Worm (Caenorhabditis elegans): Measurements from ENCODE around the gene lrr-1.

lrr-1 gene

ce11 chrII:5032669-5033068 lies 3.6 kb downstream of the lrr-1 start (continued):
- peak; percentile 78 for TF ChIP-seq K09A11.1 (tag; optimal IDR thresholded peaks at IDR 0.05; ENCODE audit: insufficient read depth)
- TF ChIP-seq che-1 (tag; optimal IDR thresholded peaks at IDR 0.05): peak; percentile 90
- TF ChIP-seq zip-5 (tag; optimal IDR thresholded peaks at IDR 0.05): peak; percentile 73
- TF ChIP-seq pag-3 (tag; optimal IDR thresholded peaks at IDR 0.05; ENCODE audit: borderline replicate concordance): peak; percentile 15
- peak; percentile 22 for TF ChIP-seq ceh-22 (tag; optimal IDR thresholded peaks at IDR 0.05)
- TF ChIP-seq ceh-2 (tag; optimal IDR thresholded peaks at IDR 0.05): peak; percentile 86
- no peak for TF ChIP-seq pha-4 (tag; optimal IDR thresholded peaks at IDR 0.05)
- TF ChIP-seq unc-42 (tag; optimal IDR thresholded peaks at IDR 0.05): peak; percentile 78
- TF ChIP-seq elt-4 (tag; optimal IDR thresholded peaks at IDR 0.05): peak; percentile 15
- peak; percentile 73 for TF ChIP-seq npax-4 (tag; optimal IDR thresholded peaks at IDR 0.05)
- TF ChIP-seq hlh-13 (GFP tag; optimal IDR thresholded peaks at IDR 0.05): peak; percentile 79
- peak; percentile 85 for TF ChIP-seq Y22D7AL.16 (tag; optimal IDR thresholded peaks at IDR 0.05)
- peak; percentile 88 for TF ChIP-seq sox-4 (tag; optimal IDR thresholded peaks at IDR 0.05)
- TF ChIP-seq pros-1 (tag; optimal IDR thresholded peaks at IDR 0.05): peak; percentile 34
- TF ChIP-seq ceh-24 (tag; optimal IDR thresholded peaks at IDR 0.05): peak; percentile 72
- peak; percentile 80 for TF ChIP-seq hlh-15 (tag; optimal IDR thresholded peaks at IDR 0.05)
- TF ChIP-seq ama-1 (optimal IDR thresholded peaks at IDR 0.05): no peak

ce11 chrII:5031612-5032011 lies 4.6 kb downstream of the lrr-1 start, which contains the start of gene wdr-83:
Gene wdr-83 (minus strand): TSS chrII:5031712.
- TF ChIP-seq elt-2 (tag; optimal IDR thresholded peaks at IDR 0.05) (no peak), tbx-7 (tag; optimal IDR thresholded peaks at IDR 0.05) (no peak), K02D7.2 (tag; optimal IDR thresholded peaks at IDR 0.05) (no peak), che-1 (tag; optimal IDR thresholded peaks at IDR 0.05) (no peak), ceh-19 (GFP tag; optimal IDR thresholded peaks at IDR 0.05) (no peak), odd-2 (tag; optimal IDR thresholded peaks at IDR 0.05) (no peak), ama-1 (optimal IDR thresholded peaks at IDR 0.05) (no peak), F13H6.1 (tag; optimal IDR thresholded peaks at IDR 0.05) (no peak), ceh-31 (tag; optimal IDR thresholded peaks at IDR 0.05) (no peak), npax-4 (tag; optimal IDR thresholded peaks at IDR 0.05) (no peak)

ce11 chrII:5027952-5028351 lies 8.3 kb downstream of the lrr-1 start:
- TF ChIP-seq dmd-4 (tag; optimal IDR thresholded peaks at IDR 0.05; ENCODE audit: borderline replicate concordance) (no peak), pax-1 (tag; optimal IDR thresholded peaks at IDR 0.05) (no peak), ceh-19 (GFP tag; optimal IDR thresholded peaks at IDR 0.05) (no peak)

- TF ChIP-seq ceh-2 (tag; optimal IDR thresholded peaks at IDR 0.05): no peak
- no peak for TF ChIP-seq ets-4 (tag; optimal IDR thresholded peaks at IDR 0.05)
- no peak for TF ChIP-seq gmeb-2 (tag; optimal IDR thresholded peaks at IDR 0.05)
- TF ChIP-seq nfya-1 (tag; optimal IDR thresholded peaks at IDR 0.05): no peak
- no peak for TF ChIP-seq ref-2 (tag; optimal IDR thresholded peaks at IDR 0.05)
- TF ChIP-seq ztf-16 (tag; optimal IDR thresholded peaks at IDR 0.05): no peak
- no peak for TF ChIP-seq hlh-8 (tag; optimal IDR thresholded peaks at IDR 0.05)
- no peak for TF ChIP-seq tbx-2 (tag; optimal IDR thresholded peaks at IDR 0.05)
- no peak for TF ChIP-seq elt-4 (tag; optimal IDR thresholded peaks at IDR 0.05)
- no peak for TF ChIP-seq C08G9.2 (tag; optimal IDR thresholded peaks at IDR 0.05)
Observed at ce11 chrII:5022381-5022855, 13.8 kb downstream of the lrr-1 start, which contains the start of the genes nsy-1 and F59A6.13. Gene nsy-1 (plus strand): TSS chrII:5022757. Gene F59A6.13 (plus strand): TSS chrII:5022805.

ce11 chrII:5021518-5021917 lies 14.7 kb downstream of the lrr-1 start:
- no peak for TF ChIP-seq pros-1 (tag; optimal IDR thresholded peaks at IDR 0.05)

Data from whole organism, late embryonic.